Fruit fly (Drosophila melanogaster) whole organism, prepupa: ENCODE results near the gene Gr36c.

Experiments
- CG10631 ChIP-seq: fragments of 200-800 bp; sonication (Bioruptor generic); optimal IDR thresholded peaks from 2 replicates; lab custom pipeline; 2016; ENCODE audit warnings: missing biosample characterization, missing genetic modification characterization
- CG10669 ChIP-seq: fragments of 200-800 bp; sonication (Bioruptor generic); optimal IDR thresholded peaks from 3 replicates; lab custom pipeline; 2018; ENCODE audit warnings: missing biosample characterization, mild to moderate bottlenecking, missing genetic modification characterization, moderate library complexity
- CG11762 ChIP-seq: fragments of 200-800 bp; sonication (Bioruptor generic); optimal IDR thresholded peaks from 3 replicates; lab custom pipeline; 2016; ENCODE audit warnings: missing biosample characterization, missing genetic modification characterization; ENCODE audit not compliant: insufficient read depth
- CG11902 ChIP-seq: fragments of 200-800 bp; sonication (Bioruptor generic); optimal IDR thresholded peaks from 3 replicates; lab custom pipeline; 2016; ENCODE audit warnings: missing biosample characterization, missing genetic modification characterization
- CG15336 ChIP-seq: fragments of 200-800 bp; sonication (Bioruptor generic); IDR thresholded peaks from 2 replicates; pipeline ENCODE4 v1.3.6; 2022; ENCODE audit warnings: missing biosample characterization, missing genetic modification characterization
- CG16779 ChIP-seq: fragments of 200-800 bp; sonication (Bioruptor generic); optimal IDR thresholded peaks from 3 replicates; lab custom pipeline; 2017; ENCODE audit warnings: missing biosample characterization, mild to moderate bottlenecking, missing genetic modification characterization
- CG3032 ChIP-seq: fragments of 200-800 bp; optimal IDR thresholded peaks from 2 replicates; lab custom pipeline; 2019; ENCODE audit warnings: missing biosample characterization, mild to moderate bottlenecking, missing genetic modification characterization, moderate library complexity
- CG31627 ChIP-seq: fragments of 200-800 bp; sonication (Bioruptor generic); optimal IDR thresholded peaks from 3 replicates; lab custom pipeline; 2016; ENCODE audit warnings: missing biosample characterization, missing genetic modification characterization
- CG32006 ChIP-seq: fragments of 200-800 bp; sonication (Bioruptor generic); optimal IDR thresholded peaks from 3 replicates; lab custom pipeline; 2017; ENCODE audit warnings: missing biosample characterization, mild to moderate bottlenecking, missing genetic modification characterization
- CG3919 ChIP-seq: fragments of 200-800 bp; sonication (Bioruptor generic); optimal IDR thresholded peaks from 3 replicates; lab custom pipeline; 2016; ENCODE audit warnings: missing biosample characterization, missing genetic modification characterization
- CG4318 ChIP-seq: fragments of 200-800 bp; sonication (Bioruptor generic); optimal IDR thresholded peaks from 3 replicates; lab custom pipeline; 2017; ENCODE audit warnings: missing biosample characterization, mild to moderate bottlenecking, missing genetic modification characterization
- CG6276 ChIP-seq: fragments of 200-800 bp; sonication (Bioruptor generic); optimal IDR thresholded peaks from 2 replicates; lab custom pipeline; 2017; ENCODE audit warnings: missing biosample characterization, mild to moderate bottlenecking, missing genetic modification characterization
- CG6792 ChIP-seq: fragments of 200-800 bp; sonication (Bioruptor generic); optimal IDR thresholded peaks from 3 replicates; lab custom pipeline; 2016; ENCODE audit warnings: missing biosample characterization, missing genetic modification characterization
- CG6854 ChIP-seq: fragments of 200-800 bp; sonication (Bioruptor generic); optimal IDR thresholded peaks from 2 replicates; lab custom pipeline; 2017; ENCODE audit warnings: missing biosample characterization, mild to moderate bottlenecking, missing genetic modification characterization
- CG9139 ChIP-seq: fragments of 200-800 bp; sonication (Bioruptor generic); optimal IDR thresholded peaks from 3 replicates; lab custom pipeline; 2017; ENCODE audit warnings: missing biosample characterization, mild to moderate bottlenecking, missing genetic modification characterization
- Eip75B ChIP-seq: fragments of 200-800 bp; sonication (Bioruptor generic); optimal IDR thresholded peaks from 3 replicates; lab custom pipeline; 2016; ENCODE audit warnings: missing biosample characterization, missing genetic modification characterization
- Eip78C ChIP-seq: fragments of 200-800 bp; sonication (Bioruptor generic); peaks from one replicate; lab custom pipeline; 2016; ENCODE audit warnings: missing biosample characterization, missing genetic modification characterization
- Ets21C ChIP-seq: fragments of 200-800 bp; sonication (Bioruptor generic); optimal IDR thresholded peaks from 3 replicates; lab custom pipeline; 2016; ENCODE audit warnings: missing biosample characterization, missing genetic modification characterization
- Ets96B ChIP-seq: fragments of 200-800 bp; optimal IDR thresholded peaks from 2 replicates; lab custom pipeline; 2019; ENCODE audit warnings: missing biosample characterization, mild to moderate bottlenecking, missing genetic modification characterization, moderate library complexity
- Gug ChIP-seq: fragments of 200-800 bp; sonication (Bioruptor generic); IDR thresholded peaks from 2 replicates; pipeline ENCODE4 v1.3.6; 2022; ENCODE audit warnings: missing biosample characterization, missing genetic modification characterization
- Hr38 ChIP-seq: sonication (Bioruptor generic); optimal IDR thresholded peaks from 2 replicates; lab custom pipeline; 2016; ENCODE audit warnings: missing biosample characterization, missing genetic modification characterization
- Hr39 ChIP-seq: fragments of 200-800 bp; sonication (Bioruptor generic); optimal IDR thresholded peaks from 2 replicates; lab custom pipeline; 2016; ENCODE audit warnings: missing biosample characterization, missing genetic modification characterization
- Hr4 ChIP-seq: fragments of 200-800 bp; sonication (Bioruptor generic); optimal IDR thresholded peaks from 3 replicates; lab custom pipeline; 2016; ENCODE audit warnings: missing biosample characterization, missing genetic modification characterization
- Sox102F ChIP-seq: fragments of 200-800 bp; sonication (Bioruptor generic); optimal IDR thresholded peaks from 2 replicates; lab custom pipeline; 2016; ENCODE audit warnings: missing biosample characterization, mild to moderate bottlenecking, missing genetic modification characterization
- Sox15 ChIP-seq: fragments of 200-800 bp; sonication (Bioruptor generic); optimal IDR thresholded peaks from 3 replicates; lab custom pipeline; 2016; ENCODE audit warnings: missing biosample characterization, missing genetic modification characterization
- cyc ChIP-seq: fragments of 200-800 bp; sonication (Bioruptor generic); optimal IDR thresholded peaks from 3 replicates; lab custom pipeline; 2016; ENCODE audit warnings: missing biosample characterization, missing genetic modification characterization
- dac ChIP-seq: fragments of 200-800 bp; sonication (Bioruptor generic); optimal IDR thresholded peaks from 2 replicates; lab custom pipeline; 2017; ENCODE audit warnings: missing biosample characterization, mild to moderate bottlenecking, missing genetic modification characterization
- esn ChIP-seq: fragments of 200-800 bp; sonication (Bioruptor generic); optimal IDR thresholded peaks from 2 replicates; lab custom pipeline; 2016; ENCODE audit warnings: missing biosample characterization, mild to moderate bottlenecking, missing genetic modification characterization, moderate library complexity
- fd85E ChIP-seq: fragments of 200-800 bp; sonication (Bioruptor generic); optimal IDR thresholded peaks from 3 replicates; lab custom pipeline; 2016; ENCODE audit warnings: missing biosample characterization, missing genetic modification characterization
- salr ChIP-seq, 2 experiments: fragments of 200-800 bp; sonication (Bioruptor generic); optimal IDR thresholded peaks; 3 replicates each; lab custom pipeline; 2016 to 2018; ENCODE audit warnings: missing biosample characterization in 2 of 2, missing genetic modification characterization in 2 of 2, mild to moderate bottlenecking in 1 of 2
- spab ChIP-seq: fragments of 200-800 bp; sonication (Bioruptor generic); optimal IDR thresholded peaks from 2 replicates; lab custom pipeline; 2017; ENCODE audit warnings: missing biosample characterization, mild to moderate bottlenecking, missing genetic modification characterization, missing genetic modification reagents
- ss ChIP-seq, 2 experiments: fragments of 200-800 bp; sonication (Bioruptor generic); optimal IDR thresholded peaks; 2 replicates in 1 of 2; 3 replicates in 1 of 2; lab custom pipeline; 2017 to 2018; ENCODE audit warnings: mild to moderate bottlenecking in 2 of 2, missing biosample characterization in 2 of 2, missing genetic modification characterization in 2 of 2, moderate library complexity in 1 of 2
- svp ChIP-seq: fragments of 200-800 bp; sonication (Bioruptor generic); peaks from one replicate; lab custom pipeline; 2016; ENCODE audit warnings: missing biosample characterization, missing genetic modification characterization
- vri ChIP-seq: fragments of 200-800 bp; sonication (Bioruptor generic); optimal IDR thresholded peaks from 3 replicates; lab custom pipeline; 2016; ENCODE audit warnings: missing biosample characterization, mild to moderate bottlenecking, missing genetic modification characterization

The Gr36c gene

dm6 chr2L:17180038-17180437 lies at the start of gene Gr36c:
TSS of gene Gr36c (plus strand) at chr2L:17180338.
- TF ChIP-seq Eip78C (GFP tag; lab: Kevin White, UChicago) (no peak), Gug (GFP tag; lab: Robert Waterston, UW) (no peak), CG3032 (tag; lab: Kevin White, UChicago) (no peak), Sox102F (GFP tag; lab: Kevin White, UChicago) (no peak), Hr39 (no peak), CG31627 (GFP tag; lab: Kevin White, UChicago) (no peak), CG9139 (GFP tag; lab: Kevin White, UChicago) (no peak), CG6854 (GFP tag; lab: Kevin White, UChicago) (no peak), salr (GFP tag; optimal IDR thresholded peaks at IDR 0.05; lab: Kevin White, UChicago) (no peak), fd85E (GFP tag; lab: Kevin White, UChicago) (no peak), CG6792 (GFP tag; lab: Kevin White, UChicago) (no peak), CG11762 (GFP tag; lab: Kevin White, UChicago) (no peak), CG6276 (GFP tag; lab: Kevin White, UChicago) (no peak), Hr4 (GFP tag; lab: Kevin White, UChicago) (no peak), Ets21C (GFP tag; lab: Kevin White, UChicago) (no peak), CG10669 (GFP tag; lab: Kevin White, UChicago) (no peak), vri (GFP tag; lab: Kevin White, UChicago) (no peak)

dm6 chr2L:17130795-17131194 lies 49.3 kb upstream of the Gr36c start, which contains the start of the genes CG34106 and beat-IIIa:
TSS of gene CG34106 (plus strand) at chr2L:17131024.
TSS of gene beat-IIIa (plus strand) at chr2L:17131024.
- peak; percentile 38 for TF ChIP-seq svp (GFP tag; lab: Kevin White, UChicago)
- TF ChIP-seq Ets96B = no peak
- TF ChIP-seq CG32006 (GFP tag; lab: Kevin White, UChicago) = no peak
- no peak for TF ChIP-seq esn (GFP tag; lab: Kevin White, UChicago)
- TF ChIP-seq cyc = no peak
- no peak for TF ChIP-seq Sox15 (GFP tag; lab: Kevin White, UChicago)
- peak; percentile 64 for TF ChIP-seq CG6276 (GFP tag; lab: Kevin White, UChicago)

dm6 chr2L:17159641-17160040 lies 20.5 kb upstream of the Gr36c start:
- TF ChIP-seq spab (GFP tag; lab: Kevin White, UChicago) = no peak
- TF ChIP-seq svp (GFP tag; lab: Kevin White, UChicago) = peak; percentile 32
- TF ChIP-seq, all 60 proteins: peak for 1

dm6 chr2L:17163344-17163743 lies 16.8 kb upstream of the Gr36c start:
- TF ChIP-seq CG10631 = no peak
- no peak for TF ChIP-seq CG10669 (GFP tag; lab: Kevin White, UChicago)
- TF ChIP-seq ss (GFP tag; optimal IDR thresholded peaks at IDR 0.05; lab: Kevin White, UChicago) = no peak
- no peak for TF ChIP-seq Eip78C (GFP tag; lab: Kevin White, UChicago)
- TF ChIP-seq CG4318 (GFP tag; lab: Kevin White, UChicago) = no peak
- TF ChIP-seq CG11902 (GFP tag; lab: Kevin White, UChicago) = no peak
- TF ChIP-seq dac (GFP tag; lab: Kevin White, UChicago) = no peak
- no peak for TF ChIP-seq Eip75B
- TF ChIP-seq, all 60 proteins: peak for 0

dm6 chr2L:17173181-17173580 lies 7.0 kb upstream of the Gr36c start, which contains the start of gene CG34169:
TSS of gene CG34169 (plus strand) at chr2L:17173481.
- TF ChIP-seq CG9139 (GFP tag; lab: Kevin White, UChicago) (no peak), Gug (GFP tag; lab: Robert Waterston, UW) (no peak), Hr38 (no peak), CG32006 (GFP tag; lab: Kevin White, UChicago) (no peak), CG3919 (no peak), salr (GFP tag; optimal IDR thresholded peaks at IDR 0.05; lab: Kevin White, UChicago) (no peak), CG15336 (GFP tag; lab: Robert Waterston, UW) (no peak), CG11902 (GFP tag; lab: Kevin White, UChicago) (no peak), CG16779 (tag; lab: Kevin White, UChicago) (no peak)
- TF ChIP-seq, all 60 proteins: peak for 0
